Worm (Caenorhabditis elegans) whole organism, L1 larva: ENCODE results near the gene F21C10.5.

ENCODE experiments used
- C16A3.4 ChIP-seq: fragments of 150-350 bp; optimal IDR thresholded peaks from 2 replicates; lab custom pipeline; 2014; ENCODE audit warnings: missing biosample characterization, missing genetic modification characterization
- aha-1 ChIP-seq: fragments of 150-350 bp; optimal IDR thresholded peaks from 2 replicates; lab custom pipeline; 2014; ENCODE audit warnings: missing biosample characterization, missing genetic modification characterization
- aly-2 ChIP-seq: fragments of 150-350 bp; optimal IDR thresholded peaks from 2 replicates; lab custom pipeline; 2014; ENCODE audit warnings: missing biosample characterization, missing genetic modification characterization
- ceh-8 ChIP-seq: fragments of 200-800 bp; sonication (Bioruptor generic); optimal IDR thresholded peaks from 2 replicates; lab custom pipeline; 2018; ENCODE audit warnings: mild to moderate bottlenecking, missing genetic modification characterization, moderate library complexity, missing compliant biosample characterization
- ceh-82 ChIP-seq, 3 experiments: fragments of 150-350 bp in 1 of 3; sonication (generic microtip) in 2 of 3; optimal IDR thresholded peaks; 2 replicates each; lab custom pipeline; 2014 to 2017; ENCODE audit warnings: missing biosample characterization in 3 of 3, missing genetic modification characterization in 3 of 3
- ceh-88 ChIP-seq: fragments of 200-800 bp; sonication (Bioruptor generic); IDR thresholded peaks from 2 replicates; pipeline ENCODE4 v1.3.6; 2022; ENCODE audit warnings: missing genetic modification characterization, missing compliant biosample characterization
- ceh-90 ChIP-seq: sonication (generic microtip); optimal IDR thresholded peaks from 2 replicates; lab custom pipeline; 2016; ENCODE audit warnings: missing genetic modification characterization, missing compliant biosample characterization
- ces-1 ChIP-seq: fragments of 150-350 bp; optimal IDR thresholded peaks from 2 replicates; lab custom pipeline; 2014; ENCODE audit warnings: missing biosample characterization, missing genetic modification reagents, missing genetic modification characterization
- efl-1 ChIP-seq, 4 experiments: fragments of 150-350 bp; optimal IDR thresholded peaks in 3 of 4; peaks in 1 of 4; 1 replicate in 1 of 4; 2 replicates in 3 of 4; lab custom pipeline; 2014; ENCODE audit warnings: missing biosample characterization in 2 of 4, missing genetic modification characterization in 2 of 4, missing genetic modification reagents in 2 of 4
- efl-3 ChIP-seq: fragments of 200-800 bp; sonication (Bioruptor generic); optimal IDR thresholded peaks from 2 replicates; lab custom pipeline; 2018; ENCODE audit warnings: mild to moderate bottlenecking, missing genetic modification characterization, missing compliant biosample characterization
- egl-13 ChIP-seq: sonication (generic microtip); optimal IDR thresholded peaks from 2 replicates; lab custom pipeline; 2016; ENCODE audit warnings: missing genotype, missing genetic modification reagents, missing genetic modification characterization, missing compliant biosample characterization
- egl-27 ChIP-seq, 2 experiments: fragments of 150-350 bp in 1 of 2; sonication (generic microtip); optimal IDR thresholded peaks; 3 replicates each; lab custom pipeline; 2017 to 2018; ENCODE audit warnings: missing biosample characterization in 2 of 2, missing genetic modification characterization in 2 of 2, missing genetic modification reagents in 2 of 2
- elt-2 ChIP-seq: sonication (generic microtip); optimal IDR thresholded peaks from 2 replicates; lab custom pipeline; 2016; ENCODE audit warnings: missing genetic modification characterization, mild to moderate bottlenecking, inconsistent platforms, missing compliant biosample characterization, missing genetic modification reagents
- fkh-10 ChIP-seq: sonication (generic microtip); optimal IDR thresholded peaks from 2 replicates; lab custom pipeline; 2017; ENCODE audit warnings: missing biosample characterization, missing genetic modification reagents, missing genetic modification characterization
- fkh-4 ChIP-seq: sonication (generic microtip); optimal IDR thresholded peaks from 2 replicates; lab custom pipeline; 2016; ENCODE audit warnings: missing compliant biosample characterization, missing genetic modification characterization, borderline replicate concordance
- fos-1 ChIP-seq: fragments of 150-350 bp; optimal IDR thresholded peaks from 2 replicates; lab custom pipeline; 2014; ENCODE audit warnings: missing biosample characterization, missing genetic modification characterization
- hlh-17 ChIP-seq: fragments of 200-800 bp; sonication (Bioruptor generic); optimal IDR thresholded peaks from 2 replicates; lab custom pipeline; 2018; ENCODE audit warnings: missing genetic modification characterization, mild to moderate bottlenecking, missing compliant biosample characterization, moderate library complexity, borderline replicate concordance
- jun-1 ChIP-seq: fragments of 150-350 bp; optimal IDR thresholded peaks from 2 replicates; lab custom pipeline; 2014; ENCODE audit warnings: missing biosample characterization, missing genetic modification reagents, missing genetic modification characterization
- lin-14 ChIP-seq: fragments of 200-800 bp; sonication (Bioruptor generic); optimal IDR thresholded peaks from 2 replicates; lab custom pipeline; 2018; ENCODE audit warnings: mild to moderate bottlenecking, missing genetic modification characterization, moderate library complexity, missing compliant biosample characterization
- lin-15B ChIP-seq: fragments of 150-350 bp; sonication (generic microtip); optimal IDR thresholded peaks from 3 replicates; lab custom pipeline; 2014; ENCODE audit warnings: missing biosample characterization, missing genetic modification characterization
- lir-3 ChIP-seq: sonication (generic microtip); optimal IDR thresholded peaks from 2 replicates; lab custom pipeline; 2016; ENCODE audit warnings: mild to moderate bottlenecking, missing genetic modification characterization, moderate library complexity, missing compliant biosample characterization; ENCODE audit not compliant: poor library complexity
- lsy-2 ChIP-seq, 2 experiments: fragments of 150-350 bp; optimal IDR thresholded peaks; 2 replicates each; lab custom pipeline; 2014; ENCODE audit warnings: missing biosample characterization in 2 of 2, missing genetic modification characterization in 2 of 2
- mab-9 ChIP-seq: fragments of 200-800 bp; sonication (Bioruptor generic); IDR thresholded peaks from 2 replicates; pipeline ENCODE4 v1.3.6; 2022; ENCODE audit warnings: missing genetic modification reagents, missing genetic modification characterization, missing compliant biosample characterization
- mdl-1 ChIP-seq, 2 experiments: fragments of 150-350 bp; optimal IDR thresholded peaks; 2 replicates each; lab custom pipeline; 2014 to 2017; ENCODE audit warnings: missing biosample characterization in 2 of 2, missing genetic modification characterization in 2 of 2, inconsistent platforms in 1 of 2
- mep-1 ChIP-seq: fragments of 150-350 bp; optimal IDR thresholded peaks from 2 replicates; lab custom pipeline; 2014; ENCODE audit warnings: missing biosample characterization, missing genetic modification characterization
- nhr-12 ChIP-seq: sonication (generic microtip); optimal IDR thresholded peaks from 2 replicates; lab custom pipeline; 2017; ENCODE audit warnings: missing biosample characterization, missing genetic modification characterization
- nhr-20 ChIP-seq: sonication (generic microtip); optimal IDR thresholded peaks from 2 replicates; lab custom pipeline; 2016; ENCODE audit warnings: mild to moderate bottlenecking, missing genetic modification characterization, missing compliant biosample characterization
- nhr-237 ChIP-seq: fragments of 150-350 bp; optimal IDR thresholded peaks from 2 replicates; lab custom pipeline; 2014; ENCODE audit warnings: missing biosample characterization, missing genetic modification characterization
- nhr-47 ChIP-seq: sonication (generic microtip); optimal IDR thresholded peaks from 2 replicates; lab custom pipeline; 2016; ENCODE audit warnings: mild to moderate bottlenecking, missing genetic modification characterization, moderate library complexity, missing compliant biosample characterization
- nhr-71 ChIP-seq: sonication (generic microtip); optimal IDR thresholded peaks from 2 replicates; lab custom pipeline; 2016; ENCODE audit warnings: mild to moderate bottlenecking, missing genetic modification characterization, moderate library complexity, missing compliant biosample characterization
- nhr-90 ChIP-seq: sonication (generic microtip); optimal IDR thresholded peaks from 2 replicates; lab custom pipeline; 2016; ENCODE audit warnings: mild to moderate bottlenecking, missing genetic modification characterization, missing compliant biosample characterization; ENCODE audit not compliant: poor library complexity
- pag-3 ChIP-seq: sonication (generic microtip); optimal IDR thresholded peaks from 2 replicates; lab custom pipeline; 2017; ENCODE audit warnings: missing genetic modification characterization, mild to moderate bottlenecking, missing compliant biosample characterization, antibody characterized with exemption, borderline replicate concordance; ENCODE audit not compliant: insufficient read depth
- pax-3 ChIP-seq: fragments of 200-800 bp; sonication (Bioruptor generic); optimal IDR thresholded peaks from 2 replicates; lab custom pipeline; 2018; ENCODE audit warnings: mild to moderate bottlenecking, missing genetic modification characterization, moderate library complexity, missing compliant biosample characterization
- pqm-1 ChIP-seq: sonication (generic microtip); optimal IDR thresholded peaks from 3 replicates; lab custom pipeline; 2017; ENCODE audit warnings: missing biosample characterization, missing genetic modification characterization
- rnt-1 ChIP-seq: sonication (generic microtip); optimal IDR thresholded peaks from 2 replicates; lab custom pipeline; 2016; ENCODE audit warnings: mild to moderate bottlenecking, missing genetic modification characterization, moderate library complexity, missing compliant biosample characterization
- skn-1 ChIP-seq: fragments of 150-350 bp; optimal IDR thresholded peaks from 2 replicates; lab custom pipeline; 2014; ENCODE audit warnings: missing biosample characterization, missing genetic modification characterization
- snpc-4 ChIP-seq: fragments of 150-350 bp; optimal IDR thresholded peaks from 2 replicates; lab custom pipeline; 2014; ENCODE audit warnings: missing biosample characterization, missing genetic modification characterization
- snu-23 ChIP-seq: sonication (generic microtip); optimal IDR thresholded peaks from 2 replicates; lab custom pipeline; 2016; ENCODE audit warnings: missing genetic modification characterization, missing compliant biosample characterization
- sox-4 ChIP-seq: sonication (generic microtip); optimal IDR thresholded peaks from 2 replicates; lab custom pipeline; 2016; ENCODE audit warnings: missing genetic modification characterization, missing compliant biosample characterization
- sptf-1 ChIP-seq: fragments of 150-350 bp; optimal IDR thresholded peaks from 2 replicates; lab custom pipeline; 2014; ENCODE audit warnings: missing biosample characterization, missing genetic modification characterization
- sup-37 ChIP-seq: fragments of 200-800 bp; sonication (Bioruptor generic); optimal IDR thresholded peaks from 2 replicates; lab custom pipeline; 2018; ENCODE audit warnings: mild to moderate bottlenecking, missing genetic modification characterization, missing compliant biosample characterization
- swsn-7 ChIP-seq: sonication (generic microtip); optimal IDR thresholded peaks from 2 replicates; lab custom pipeline; 2016; ENCODE audit warnings: missing genetic modification characterization, missing compliant biosample characterization
- tbx-2 ChIP-seq: sonication (generic microtip); optimal IDR thresholded peaks from 2 replicates; lab custom pipeline; 2016; ENCODE audit warnings: missing genetic modification characterization, missing compliant biosample characterization
- unc-62 ChIP-seq: fragments of 150-350 bp; optimal IDR thresholded peaks from 2 replicates; lab custom pipeline; 2014; ENCODE audit warnings: missing biosample characterization, missing genetic modification reagents, missing genetic modification characterization
- unc-86 ChIP-seq: sonication (generic microtip); optimal IDR thresholded peaks from 2 replicates; lab custom pipeline; 2016; ENCODE audit warnings: missing genetic modification characterization, missing compliant biosample characterization
- unc-98 ChIP-seq: fragments of 200-800 bp; sonication (Bioruptor generic); IDR thresholded peaks from 2 replicates; pipeline ENCODE4 v1.3.6; 2022; ENCODE audit warnings: missing genetic modification characterization, missing compliant biosample characterization
- vab-15 ChIP-seq: sonication (generic microtip); optimal IDR thresholded peaks from 2 replicates; lab custom pipeline; 2017; ENCODE audit warnings: missing genotype, mild to moderate bottlenecking, missing genetic modification characterization, missing compliant biosample characterization
- xbp-1 ChIP-seq: sonication (generic microtip); optimal IDR thresholded peaks from 2 replicates; lab custom pipeline; 2016; ENCODE audit warnings: missing genetic modification characterization, missing compliant biosample characterization
- zip-4 ChIP-seq: fragments of 200-800 bp; sonication (Bioruptor generic); optimal IDR thresholded peaks from 2 replicates; lab custom pipeline; 2018; ENCODE audit warnings: mild to moderate bottlenecking, missing genetic modification characterization, moderate library complexity, missing compliant biosample characterization
- ztf-11 ChIP-seq, 2 experiments: sonication (generic microtip); optimal IDR thresholded peaks; 2 replicates each; lab custom pipeline; 2016 to 2017; ENCODE audit warnings: missing genetic modification characterization in 2 of 2, missing biosample characterization in 1 of 2, missing compliant biosample characterization in 1 of 2
- ztf-4 ChIP-seq: fragments of 150-350 bp; optimal IDR thresholded peaks from 2 replicates; lab custom pipeline; 2014; ENCODE audit warnings: missing biosample characterization, missing genetic modification characterization

The F21C10.5 gene

ce11 chrV:9094060-9094628 is 31.3 kb upstream of the F21C10.5 start (continued):
- peak; percentile 54 for TF ChIP-seq C16A3.4 (tag; lab: Kevin White, UChicago)
- peak; percentile 77 for TF ChIP-seq tbx-2
- no peak for TF ChIP-seq efl-3 (GFP tag; lab: Kevin White, UChicago)
- TF ChIP-seq aly-2 (tag; lab: Kevin White, UChicago), result no peak
- peak; percentile 59 for TF ChIP-seq lir-3
- TF ChIP-seq hlh-17 (GFP tag; lab: Kevin White, UChicago), result no peak
- no peak for TF ChIP-seq ceh-82 (tag; optimal IDR thresholded peaks at IDR 0.05; lab: Kevin White, UChicago)
- peak; percentile 29 for TF ChIP-seq egl-13 (tag; lab: Kevin White, UChicago)
- TF ChIP-seq fkh-4 (tag; lab: Kevin White, UChicago), result no peak
- peak; percentile 89 for TF ChIP-seq snu-23
- no peak for TF ChIP-seq unc-86
- TF ChIP-seq pag-3 (tag; lab: Kevin White, UChicago), result peak; percentile 47
- TF ChIP-seq sup-37 (GFP tag; lab: Kevin White, UChicago), result peak; percentile 33
- TF ChIP-seq egl-27 (tag; optimal IDR thresholded peaks at IDR 0.05; lab: Kevin White, UChicago), result no peak
- peak; percentile 66 for TF ChIP-seq xbp-1 (tag; lab: Kevin White, UChicago)
- peak in 1 of 2 experiments; percentile 10 for TF ChIP-seq ztf-11 (tag; optimal IDR thresholded peaks at IDR 0.05; lab: Kevin White, UChicago)
- no peak for TF ChIP-seq ceh-90 (tag; lab: Kevin White, UChicago)
- peak; percentile 50; the same call in 1 of the 2 replicates for TF ChIP-seq ceh-88 (GFP tag; lab: Robert Waterston, UW)
- peak; percentile 56 for TF ChIP-seq skn-1 (tag; lab: Kevin White, UChicago)
- TF ChIP-seq aha-1 (tag; lab: Kevin White, UChicago), result no peak
- peak; percentile 59 to 64 for TF ChIP-seq lsy-2 (tag; optimal IDR thresholded peaks at IDR 0.05; lab: Kevin White, UChicago)
- no peak for TF ChIP-seq nhr-12 (tag; lab: Kevin White, UChicago)
- TF ChIP-seq nhr-71 (tag; lab: Kevin White, UChicago), result peak; percentile 93
- TF ChIP-seq mep-1 (tag; lab: Kevin White, UChicago), result peak; percentile 51
- TF ChIP-seq pqm-1, result no peak
- no peak for TF ChIP-seq nhr-237
- TF ChIP-seq nhr-20 (tag; lab: Kevin White, UChicago), result peak; percentile 96
- TF ChIP-seq fos-1 (tag; lab: Kevin White, UChicago), result no peak
- no peak for TF ChIP-seq unc-98 (GFP tag; lab: Robert Waterston, UW)
- no peak for TF ChIP-seq mab-9 (GFP tag; lab: Robert Waterston, UW)
- TF ChIP-seq snpc-4 (tag; lab: Kevin White, UChicago), result no peak
- peak; percentile 68 for TF ChIP-seq rnt-1 (tag; lab: Kevin White, UChicago)
- TF ChIP-seq nhr-47 (tag; lab: Kevin White, UChicago), result peak; percentile 67
- peak; percentile 78 for TF ChIP-seq nhr-90 (tag; lab: Kevin White, UChicago)
- no peak for TF ChIP-seq ces-1
- no peak for TF ChIP-seq sptf-1 (tag; lab: Kevin White, UChicago)
- TF ChIP-seq zip-4 (GFP tag; lab: Kevin White, UChicago), result no peak
- TF ChIP-seq pax-3 (tag; lab: Kevin White, UChicago), result peak; percentile 28
- TF ChIP-seq lin-14 (GFP tag; lab: Kevin White, UChicago), result peak; percentile 89
- TF ChIP-seq ztf-4 (tag; lab: Kevin White, UChicago), result no peak
- peak; percentile 18 for TF ChIP-seq jun-1 (tag; lab: Kevin White, UChicago)
- peak; percentile 62 for TF ChIP-seq swsn-7 (tag; lab: Kevin White, UChicago)
- peak in 1 of 2 experiments; percentile 95 for TF ChIP-seq mdl-1 (tag; optimal IDR thresholded peaks at IDR 0.05; lab: Kevin White, UChicago)
- peak; percentile 82 for TF ChIP-seq elt-2
- TF ChIP-seq ceh-8, result no peak
- TF ChIP-seq efl-1 (optimal IDR thresholded peaks at IDR 0.05; lab: Kevin White, UChicago), result peak in 1 of 2 experiments; percentile 18
- TF ChIP-seq efl-1 (GFP tag; optimal IDR thresholded peaks at IDR 0.05 in 1 of 2; lab: Kevin White, UChicago), result peak in 1 of 2 experiments; percentile 93
- TF ChIP-seq lin-15B, result no peak
- TF ChIP-seq vab-15 (tag; lab: Kevin White, UChicago), result no peak
- TF ChIP-seq fkh-10 (GFP tag; lab: Kevin White, UChicago), result no peak
- TF ChIP-seq sox-4 (tag; lab: Kevin White, UChicago), result no peak
- TF ChIP-seq unc-62, result no peak
